Worm (Caenorhabditis elegans): Measurements from ENCODE around the gene Y62F5A.10.

ce11 chrII:11571260-11571854, 50.0 kb downstream of the Y62F5A.10 start, which contains the start of gene F54D5.3:
- TF ChIP-seq ztf-11 (tag; optimal IDR thresholded peaks at IDR 0.05) = no peak
- TF ChIP-seq skn-1 (tag; optimal IDR thresholded peaks at IDR 0.05) = no peak
- TF ChIP-seq ces-1 (GFP tag; optimal IDR thresholded peaks at IDR 0.05) = no peak
- no peak for TF ChIP-seq dpl-1 (GFP tag; optimal IDR thresholded peaks at IDR 0.05)
- peak in 1 of 2 experiments; percentile 66 for TF ChIP-seq unc-62 (GFP tag; optimal IDR thresholded peaks at IDR 0.05 in 1 of 2)
- TF ChIP-seq unc-62 (tag; optimal IDR thresholded peaks at IDR 0.05) = no peak
- no peak for TF ChIP-seq lin-39 (tag; optimal IDR thresholded peaks at IDR 0.05)
- no peak for TF ChIP-seq ama-1 (optimal IDR thresholded peaks at IDR 0.05)
- peak; percentile 91 for TF ChIP-seq pqm-1 (tag; optimal IDR thresholded peaks at IDR 0.05)
- no peak for TF ChIP-seq ceh-20 (GFP tag; IDR thresholded peaks at IDR 0.05)
- TF ChIP-seq vab-7 (GFP tag; IDR thresholded peaks at IDR 0.05) = no peak
- no peak for TF ChIP-seq fos-1 (tag; optimal IDR thresholded peaks at IDR 0.05)
- no peak for TF ChIP-seq nhr-237 (tag; optimal IDR thresholded peaks at IDR 0.05)
